Worm (Caenorhabditis elegans) whole organism, mixed stage, embryonic: ENCODE data around the gene C29E4.13.
A peak's percentile ranks its signal among the peaks of the same experiment; 100 is the strongest.
"Not testable (repeated sequence)": the region's sequence is repeated elsewhere in the genome, so short reads cannot be mapped to it uniquely, and the experiment has no call there.

ENCODE experiments used
- bed-3 ChIP-seq: fragments of 200-800 bp; sonication (Bioruptor generic); optimal IDR thresholded peaks from 3 replicates; lab custom pipeline; 2018; ENCODE audit warnings: mild to moderate bottlenecking, missing genetic modification characterization, moderate library complexity, missing compliant biosample characterization
- ceh-39 ChIP-seq: fragments of 150-350 bp; optimal IDR thresholded peaks from 2 replicates; lab custom pipeline; 2014; ENCODE audit warnings: missing biosample characterization, missing genetic modification characterization
- ceh-43 ChIP-seq: fragments of 200-800 bp; sonication (Bioruptor generic); optimal IDR thresholded peaks from 2 replicates; lab custom pipeline; 2018; ENCODE audit warnings: mild to moderate bottlenecking, missing genetic modification characterization, moderate library complexity, missing compliant biosample characterization
- ces-1 ChIP-seq: fragments of 150-350 bp; optimal IDR thresholded peaks from 2 replicates; lab custom pipeline; 2014; ENCODE audit warnings: missing biosample characterization, missing genetic modification reagents, missing genetic modification characterization
- cnd-1 ChIP-seq: fragments of 200-800 bp; sonication (Bioruptor generic); optimal IDR thresholded peaks from 2 replicates; lab custom pipeline; 2018; ENCODE audit warnings: mild to moderate bottlenecking, missing genetic modification characterization, missing compliant biosample characterization
- drap-1 ChIP-seq: fragments of 200-800 bp; sonication (Bioruptor generic); optimal IDR thresholded peaks from 3 replicates; lab custom pipeline; 2018; ENCODE audit warnings: mild to moderate bottlenecking, missing genetic modification characterization, missing compliant biosample characterization
- elt-1 ChIP-seq: sonication (generic microtip); optimal IDR thresholded peaks from 2 replicates; lab custom pipeline; 2017; ENCODE audit warnings: missing genetic modification characterization, mild to moderate bottlenecking, missing compliant biosample characterization, antibody characterized with exemption, moderate library complexity, borderline replicate concordance; ENCODE audit not compliant: insufficient read depth
- ham-2 ChIP-seq: fragments of 200-800 bp; sonication (Bioruptor generic); optimal IDR thresholded peaks from 2 replicates; lab custom pipeline; 2018; ENCODE audit warnings: mild to moderate bottlenecking, missing genetic modification characterization, missing compliant biosample characterization
- lin-13 ChIP-seq: fragments of 150-350 bp; optimal IDR thresholded peaks from 2 replicates; lab custom pipeline; 2014; ENCODE audit warnings: missing biosample characterization, missing genetic modification characterization
- lin-32 ChIP-seq: fragments of 200-800 bp; sonication (Bioruptor generic); optimal IDR thresholded peaks from 2 replicates; lab custom pipeline; 2018; ENCODE audit warnings: mild to moderate bottlenecking, missing genetic modification characterization, missing compliant biosample characterization
- lsy-2 ChIP-seq: fragments of 150-350 bp; optimal IDR thresholded peaks from 2 replicates; lab custom pipeline; 2014; ENCODE audit warnings: missing biosample characterization, missing genetic modification characterization
- mab-5 ChIP-seq: fragments of 150-350 bp; optimal IDR thresholded peaks from 2 replicates; lab custom pipeline; 2014; ENCODE audit warnings: missing biosample characterization, missing genetic modification characterization
- mep-1 ChIP-seq: fragments of 150-350 bp; optimal IDR thresholded peaks from 2 replicates; lab custom pipeline; 2017; ENCODE audit warnings: missing biosample characterization, missing genetic modification reagents, missing genetic modification characterization, inconsistent platforms
- mls-2 ChIP-seq: sonication (generic microtip); optimal IDR thresholded peaks from 2 replicates; lab custom pipeline; 2016; ENCODE audit warnings: mild to moderate bottlenecking, missing genetic modification characterization, moderate library complexity, missing compliant biosample characterization
- nhr-12 ChIP-seq: fragments of 150-350 bp; optimal IDR thresholded peaks from 2 replicates; lab custom pipeline; 2014; ENCODE audit warnings: missing biosample characterization, missing genetic modification characterization
- nhr-2 ChIP-seq: fragments of 150-350 bp; optimal IDR thresholded peaks from 2 replicates; lab custom pipeline; 2014; ENCODE audit warnings: missing biosample characterization, missing genetic modification characterization
- nhr-76 ChIP-seq: sonication (generic microtip); optimal IDR thresholded peaks from 2 replicates; lab custom pipeline; 2017; ENCODE audit warnings: missing biosample characterization, missing genetic modification characterization
- pha-4 ChIP-seq: fragments of 150-350 bp; optimal IDR thresholded peaks from 2 replicates; lab custom pipeline; 2018; ENCODE audit warnings: missing biosample characterization, missing genetic modification reagents, missing genetic modification characterization
- sem-2 ChIP-seq: fragments of 200-800 bp; sonication (Bioruptor generic); optimal IDR thresholded peaks from 2 replicates; lab custom pipeline; 2018; ENCODE audit warnings: mild to moderate bottlenecking, missing genetic modification characterization, missing compliant biosample characterization
- snpc-4 ChIP-seq: fragments of 150-350 bp; optimal IDR thresholded peaks from 2 replicates; lab custom pipeline; 2014; ENCODE audit warnings: missing biosample characterization, missing genetic modification characterization
- sptf-1 ChIP-seq: sonication (generic microtip); optimal IDR thresholded peaks from 2 replicates; lab custom pipeline; 2017; ENCODE audit warnings: mild to moderate bottlenecking, missing genetic modification characterization, moderate library complexity, missing compliant biosample characterization
- tbx-8 ChIP-seq: fragments of 200-800 bp; sonication (Bioruptor generic); optimal IDR thresholded peaks from 2 replicates; lab custom pipeline; 2018; ENCODE audit warnings: mild to moderate bottlenecking, missing genetic modification characterization, moderate library complexity, missing compliant biosample characterization
- unc-120 ChIP-seq: sonication (generic microtip); optimal IDR thresholded peaks from 2 replicates; lab custom pipeline; 2017; ENCODE audit warnings: missing genetic modification characterization, missing compliant biosample characterization; ENCODE audit not compliant: poor library complexity, severe bottlenecking
- unc-39 ChIP-seq: fragments of 150-350 bp; optimal IDR thresholded peaks from 2 replicates; lab custom pipeline; 2014; ENCODE audit warnings: missing biosample characterization, missing genetic modification characterization
- unc-62 ChIP-seq: fragments of 150-350 bp; optimal IDR thresholded peaks from 2 replicates; lab custom pipeline; 2014; ENCODE audit warnings: missing biosample characterization, missing genetic modification reagents, missing genetic modification characterization

C29E4.13 gene

ce11 chrIII:7972687-7973086 is 44.2 kb upstream of the C29E4.13 start:
- TF ChIP-seq nhr-76 (tag; lab: Kevin White, UChicago), result no peak
- no peak for TF ChIP-seq unc-120 (tag; lab: Kevin White, UChicago)
- no peak for TF ChIP-seq elt-1 (tag; lab: Kevin White, UChicago)
- no peak for TF ChIP-seq drap-1 (GFP tag; lab: Kevin White, UChicago)
- TF ChIP-seq, all 35 proteins: peak for 0

DNA sequence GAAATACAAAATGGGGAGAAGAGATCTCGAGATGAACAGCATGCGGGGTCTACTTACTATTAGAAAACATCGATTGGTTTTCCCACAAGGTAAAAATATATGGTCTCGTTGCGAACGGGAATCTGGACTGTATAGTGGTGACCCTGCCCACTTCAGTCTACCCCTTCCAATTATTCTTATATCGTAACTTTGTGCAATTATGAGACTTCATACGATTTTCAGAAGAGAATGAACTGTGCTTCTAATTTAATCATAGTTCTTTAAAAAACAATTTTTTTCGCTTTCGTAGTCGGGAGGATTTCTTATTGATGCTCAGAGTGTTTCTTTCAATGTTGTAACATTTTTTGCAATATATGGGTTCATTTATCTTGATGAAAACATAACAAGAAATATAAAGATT is 43.5 kb upstream of the C29E4.13 start, which contains the start of gene F54H12.5:
Gene F54H12.5 (minus strand): TSS at position 101 of the 400 bp plus-strand sequence.
- TF ChIP-seq cnd-1 (tag; lab: Kevin White, UChicago), result no peak
- peak; percentile 27 for TF ChIP-seq ceh-39 (tag; lab: Kevin White, UChicago)

DNA sequence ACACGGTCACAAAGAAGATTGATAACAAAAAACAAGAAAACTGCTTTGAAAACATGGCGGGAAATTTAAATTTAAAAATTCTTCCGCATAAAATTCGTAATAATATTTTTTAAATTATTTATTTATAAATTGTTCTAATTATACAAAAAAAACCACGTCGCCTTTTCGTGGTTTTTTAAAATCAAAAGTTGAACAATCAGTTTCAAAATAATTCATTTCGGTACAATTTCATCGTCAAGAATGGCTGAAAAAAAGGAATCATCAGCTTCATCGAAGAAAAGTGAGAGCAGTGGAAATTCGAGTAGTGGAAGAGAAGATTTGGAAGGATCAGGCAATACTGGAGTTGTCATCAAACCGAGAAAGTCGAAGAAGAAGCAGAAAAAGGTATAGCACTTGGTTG is 40.6 kb upstream of the C29E4.13 start, which contains the start of the genes F54H12.8 and F54H12.7:
Gene F54H12.8 (minus strand): TSS at position 101 of the 400 bp plus-strand sequence.
Gene F54H12.7 (plus strand): TSS at position 229 of the 400 bp plus-strand sequence.
- no peak for TF ChIP-seq nhr-12
- TF ChIP-seq elt-1 (tag; lab: Kevin White, UChicago), result no peak

- not testable (repeated sequence) for TF ChIP-seq tbx-8 (GFP tag; lab: Kevin White, UChicago); ces-1; lsy-2 (tag; lab: Kevin White, UChicago)
Measured at ce11 chrIII:7964281-7964680, 35.8 kb upstream of the C29E4.13 start, which contains the start of gene F54H12.2. TSS of gene F54H12.2 (plus strand) at chrIII:7964581.

DNA sequence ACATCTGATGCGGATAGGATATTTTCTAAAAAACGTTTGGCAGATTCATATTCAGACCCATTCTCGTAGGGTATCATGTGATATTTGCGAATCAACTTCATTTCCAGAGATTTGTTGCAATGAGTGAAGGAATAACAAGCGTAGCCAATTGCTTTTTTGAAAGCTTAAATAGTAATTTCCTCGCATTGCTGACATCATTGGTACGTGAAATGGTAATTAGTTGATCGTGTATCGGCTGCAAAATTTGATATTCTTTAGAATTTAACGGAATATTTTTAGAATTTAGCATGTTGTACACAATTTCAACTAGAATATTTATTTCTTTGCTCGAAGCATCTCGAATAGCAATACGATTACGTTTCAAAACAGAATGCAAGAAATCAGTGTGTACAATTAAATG is 34.1 kb upstream of the C29E4.13 start, which contains the start of gene F54H12.4:
Gene F54H12.4 (minus strand): TSS at position 101 of the 400 bp plus-strand sequence.
- not testable (repeated sequence) for TF ChIP-seq unc-39, mep-1, mls-2 (tag; lab: Kevin White, UChicago)

DNA sequence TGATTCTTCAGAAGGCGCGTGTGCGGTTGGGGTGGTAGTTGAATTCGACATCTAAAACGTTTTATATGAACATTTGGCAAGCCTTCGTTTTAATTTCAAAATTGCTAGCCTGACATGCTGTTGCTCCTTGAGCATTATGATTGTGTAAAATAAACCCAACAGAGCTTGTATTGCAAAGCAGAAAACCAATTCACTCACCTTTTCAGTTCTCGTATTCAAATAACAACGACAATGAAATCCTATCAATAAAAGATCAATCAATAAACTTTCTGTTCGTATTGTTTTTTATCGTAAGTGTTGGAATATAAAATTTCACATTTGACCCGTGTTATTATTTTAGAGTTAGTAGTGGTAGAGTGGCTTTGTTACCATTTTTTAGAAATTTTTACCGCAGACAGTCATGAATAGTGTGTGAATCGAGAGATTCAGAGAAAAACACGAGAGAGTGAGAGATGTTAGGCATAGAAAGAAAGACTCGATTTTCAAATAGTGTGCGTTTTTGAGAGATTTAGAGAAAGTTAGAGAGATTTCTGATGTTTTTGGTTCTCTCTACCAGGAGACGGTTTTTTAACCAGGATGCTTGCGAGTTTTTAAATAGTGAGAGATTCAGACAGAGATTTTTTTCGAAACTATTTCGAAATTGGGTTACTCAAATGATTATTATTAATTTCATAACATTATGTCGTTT is 30.5 kb upstream of the C29E4.13 start, which contains the start of gene F54H12.10:
Gene F54H12.10 (minus strand): TSS at position 51 of the 688 bp plus-strand sequence.
- TF ChIP-seq unc-120 (tag; lab: Kevin White, UChicago); nhr-2 (tag; lab: Kevin White, UChicago); unc-62: not testable (repeated sequence)

DNA sequence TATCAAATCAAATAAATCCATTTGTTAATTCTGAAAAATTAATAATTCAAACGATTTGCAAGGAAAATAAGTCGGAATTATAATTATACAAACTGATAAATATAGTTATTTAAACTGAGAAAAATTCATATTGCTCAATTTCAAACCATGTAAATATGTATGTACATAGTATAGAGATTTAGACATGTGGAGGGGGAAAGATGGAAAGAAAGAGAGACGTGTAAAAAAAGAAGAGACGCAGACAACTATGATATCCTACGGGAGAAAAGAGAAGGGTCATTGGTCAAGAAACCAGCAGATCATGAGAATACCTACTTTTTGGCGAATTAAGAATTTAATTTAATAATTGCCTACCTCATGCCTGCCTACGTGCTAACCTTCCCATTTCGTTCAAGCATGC is 29.6 kb upstream of the C29E4.13 start, which contains the start of gene C29E4.11:
Gene C29E4.11 (minus strand): TSS at position 30 of the 400 bp plus-strand sequence.
- TF ChIP-seq ces-1 (peak; percentile 42), mab-5 (tag; lab: Kevin White, UChicago) (no peak), pha-4 (tag; lab: Kevin White, UChicago) (peak; percentile 33)

DNA sequence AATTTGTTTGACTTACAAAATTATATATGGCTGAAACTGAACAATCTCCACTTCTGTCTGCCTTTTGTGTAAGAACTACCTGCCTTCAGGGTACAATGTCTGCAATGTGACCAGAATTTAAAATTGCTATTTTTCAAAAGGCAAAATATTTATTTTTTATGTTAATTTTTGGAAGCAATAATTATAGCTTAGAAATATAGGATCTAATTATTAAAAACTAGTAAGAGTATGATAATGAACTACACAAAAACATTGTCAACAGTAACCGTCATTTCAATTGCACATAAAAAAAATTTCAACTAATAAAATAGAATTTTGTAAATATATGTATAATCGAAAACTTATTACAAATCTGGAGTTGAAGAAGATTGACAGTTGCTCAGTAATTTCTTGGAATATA is 28.4 kb upstream of the C29E4.13 start, which contains the start of gene C29E4.9:
Gene C29E4.9 (minus strand): TSS at position 101 of the 400 bp plus-strand sequence.
- TF ChIP-seq ceh-43, result no peak
- no peak for TF ChIP-seq unc-62
- TF ChIP-seq pha-4 (tag; lab: Kevin White, UChicago), result no peak
- no peak for TF ChIP-seq lin-32
- no peak for TF ChIP-seq lin-13
- TF ChIP-seq mls-2 (tag; lab: Kevin White, UChicago), result no peak
- TF ChIP-seq lsy-2 (tag; lab: Kevin White, UChicago), result no peak
- no peak for TF ChIP-seq sem-2 (GFP tag; lab: Kevin White, UChicago)
- TF ChIP-seq snpc-4 (tag; lab: Kevin White, UChicago), result no peak
- no peak for TF ChIP-seq ham-2 (GFP tag; lab: Kevin White, UChicago)
- TF ChIP-seq bed-3, result no peak
- TF ChIP-seq cnd-1 (tag; lab: Kevin White, UChicago), result no peak
- no peak for TF ChIP-seq sptf-1 (tag; lab: Kevin White, UChicago)
- TF ChIP-seq unc-120 (tag; lab: Kevin White, UChicago), result no peak
- TF ChIP-seq, all 35 proteins: peak for 0
